Worm (Caenorhabditis elegans) whole organism, mixed stage, embryonic: ENCODE measurements around the gene Y37B11A.3.

ENCODE experiments used
- M03D4.4 ChIP-seq: sonication (generic microtip); optimal IDR thresholded peaks from 2 replicates; lab custom pipeline; 2017; ENCODE audit warnings: mild to moderate bottlenecking, missing genetic modification characterization, missing compliant biosample characterization
- blmp-1 ChIP-seq: fragments of 150-350 bp; optimal IDR thresholded peaks from 2 replicates; lab custom pipeline; 2014; ENCODE audit warnings: missing biosample characterization, missing genetic modification characterization
- ceh-39 ChIP-seq: fragments of 150-350 bp; optimal IDR thresholded peaks from 2 replicates; lab custom pipeline; 2014; ENCODE audit warnings: missing biosample characterization, missing genetic modification characterization
- ceh-43 ChIP-seq: fragments of 200-800 bp; sonication (Bioruptor generic); optimal IDR thresholded peaks from 2 replicates; lab custom pipeline; 2018; ENCODE audit warnings: mild to moderate bottlenecking, missing genetic modification characterization, moderate library complexity, missing compliant biosample characterization
- ceh-83 ChIP-seq: fragments of 200-800 bp; sonication (Bioruptor generic); optimal IDR thresholded peaks from 2 replicates; lab custom pipeline; 2018; ENCODE audit warnings: mild to moderate bottlenecking, missing genetic modification characterization, missing compliant biosample characterization
- ces-1 ChIP-seq: fragments of 150-350 bp; optimal IDR thresholded peaks from 2 replicates; lab custom pipeline; 2014; ENCODE audit warnings: missing biosample characterization, missing genetic modification reagents, missing genetic modification characterization
- cnd-1 ChIP-seq: fragments of 200-800 bp; sonication (Bioruptor generic); optimal IDR thresholded peaks from 2 replicates; lab custom pipeline; 2018; ENCODE audit warnings: mild to moderate bottlenecking, missing genetic modification characterization, missing compliant biosample characterization
- drap-1 ChIP-seq: fragments of 200-800 bp; sonication (Bioruptor generic); optimal IDR thresholded peaks from 3 replicates; lab custom pipeline; 2018; ENCODE audit warnings: mild to moderate bottlenecking, missing genetic modification characterization, missing compliant biosample characterization
- elt-1 ChIP-seq: sonication (generic microtip); optimal IDR thresholded peaks from 2 replicates; lab custom pipeline; 2017; ENCODE audit warnings: missing genetic modification characterization, mild to moderate bottlenecking, missing compliant biosample characterization, antibody characterized with exemption, moderate library complexity, borderline replicate concordance; ENCODE audit not compliant: insufficient read depth
- elt-3 ChIP-seq: fragments of 150-350 bp; optimal IDR thresholded peaks from 2 replicates; lab custom pipeline; 2014; ENCODE audit warnings: missing biosample characterization, missing genetic modification characterization
- flh-1 ChIP-seq: fragments of 200-800 bp; sonication (Bioruptor generic); optimal IDR thresholded peaks from 2 replicates; lab custom pipeline; 2018; ENCODE audit warnings: mild to moderate bottlenecking, missing genetic modification characterization, moderate library complexity, missing compliant biosample characterization
- hlh-1 ChIP-seq: fragments of 150-350 bp; optimal IDR thresholded peaks from 2 replicates; lab custom pipeline; 2014; ENCODE audit warnings: missing biosample characterization, missing genetic modification reagents, missing genetic modification characterization
- lin-32 ChIP-seq: fragments of 200-800 bp; sonication (Bioruptor generic); optimal IDR thresholded peaks from 2 replicates; lab custom pipeline; 2018; ENCODE audit warnings: mild to moderate bottlenecking, missing genetic modification characterization, missing compliant biosample characterization
- lsy-2 ChIP-seq: fragments of 150-350 bp; optimal IDR thresholded peaks from 2 replicates; lab custom pipeline; 2014; ENCODE audit warnings: missing biosample characterization, missing genetic modification characterization
- mep-1 ChIP-seq: fragments of 150-350 bp; optimal IDR thresholded peaks from 2 replicates; lab custom pipeline; 2017; ENCODE audit warnings: missing biosample characterization, missing genetic modification reagents, missing genetic modification characterization, inconsistent platforms
- mls-2 ChIP-seq: sonication (generic microtip); optimal IDR thresholded peaks from 2 replicates; lab custom pipeline; 2016; ENCODE audit warnings: mild to moderate bottlenecking, missing genetic modification characterization, moderate library complexity, missing compliant biosample characterization
- nhr-12 ChIP-seq: fragments of 150-350 bp; optimal IDR thresholded peaks from 2 replicates; lab custom pipeline; 2014; ENCODE audit warnings: missing biosample characterization, missing genetic modification characterization
- nhr-28 ChIP-seq: fragments of 150-350 bp; optimal IDR thresholded peaks from 2 replicates; lab custom pipeline; 2014; ENCODE audit warnings: missing biosample characterization, missing genetic modification characterization
- nhr-76 ChIP-seq: sonication (generic microtip); optimal IDR thresholded peaks from 2 replicates; lab custom pipeline; 2017; ENCODE audit warnings: missing biosample characterization, missing genetic modification characterization
- sem-2 ChIP-seq: fragments of 200-800 bp; sonication (Bioruptor generic); optimal IDR thresholded peaks from 2 replicates; lab custom pipeline; 2018; ENCODE audit warnings: mild to moderate bottlenecking, missing genetic modification characterization, missing compliant biosample characterization
- snpc-4 ChIP-seq: fragments of 150-350 bp; optimal IDR thresholded peaks from 2 replicates; lab custom pipeline; 2014; ENCODE audit warnings: missing biosample characterization, missing genetic modification characterization
- sptf-1 ChIP-seq: sonication (generic microtip); optimal IDR thresholded peaks from 2 replicates; lab custom pipeline; 2017; ENCODE audit warnings: mild to moderate bottlenecking, missing genetic modification characterization, moderate library complexity, missing compliant biosample characterization
- tbx-8 ChIP-seq: fragments of 200-800 bp; sonication (Bioruptor generic); optimal IDR thresholded peaks from 2 replicates; lab custom pipeline; 2018; ENCODE audit warnings: mild to moderate bottlenecking, missing genetic modification characterization, moderate library complexity, missing compliant biosample characterization
- unc-120 ChIP-seq: sonication (generic microtip); optimal IDR thresholded peaks from 2 replicates; lab custom pipeline; 2017; ENCODE audit warnings: missing genetic modification characterization, missing compliant biosample characterization; ENCODE audit not compliant: poor library complexity, severe bottlenecking
- unc-39 ChIP-seq: fragments of 150-350 bp; optimal IDR thresholded peaks from 2 replicates; lab custom pipeline; 2014; ENCODE audit warnings: missing biosample characterization, missing genetic modification characterization
- unc-62 ChIP-seq: fragments of 150-350 bp; optimal IDR thresholded peaks from 2 replicates; lab custom pipeline; 2014; ENCODE audit warnings: missing biosample characterization, missing genetic modification reagents, missing genetic modification characterization
- zip-8 ChIP-seq: fragments of 150-350 bp; optimal IDR thresholded peaks from 2 replicates; lab custom pipeline; 2014; ENCODE audit warnings: missing biosample characterization, missing genetic modification characterization

The Y37B11A.3 gene

ce11 chrIII:5760721-5761120, 24.4 kb downstream of the Y37B11A.3 start:
- TF ChIP-seq ces-1 (GFP tag; lab: Kevin White, UChicago), result peak; percentile 89
- no peak for TF ChIP-seq nhr-28 (tag; lab: Kevin White, UChicago)

- TF ChIP-seq M03D4.4 (tag; lab: Kevin White, UChicago) (no peak), sem-2 (GFP tag; lab: Kevin White, UChicago) (no peak), zip-8 (peak; percentile 7), ceh-83 (GFP tag; lab: Kevin White, UChicago) (no peak), lsy-2 (no peak)
- TF ChIP-seq, all 35 proteins: peak for 1
Observed at ce11 chrIII:5758519-5759099, 26.5 kb downstream of the Y37B11A.3 start.

- TF ChIP-seq ces-1 (GFP tag; lab: Kevin White, UChicago) (peak; percentile 33), nhr-12 (tag; lab: Kevin White, UChicago) (no peak), zip-8 (no peak), sptf-1 (tag; lab: Kevin White, UChicago) (no peak), mep-1 (tag; lab: Kevin White, UChicago) (no peak), snpc-4 (tag; lab: Kevin White, UChicago) (no peak), flh-1 (GFP tag; lab: Kevin White, UChicago) (no peak), nhr-28 (tag; lab: Kevin White, UChicago) (no peak)
Observed at ce11 chrIII:5757492-5758045, 27.6 kb downstream of the Y37B11A.3 start.

ce11 chrIII:5755204-5755603, 29.9 kb downstream of the Y37B11A.3 start, which contains the start of gene ida-1:
ida-1 (plus strand) TSS chrIII:5755539.
- TF ChIP-seq snpc-4 (tag; lab: Kevin White, UChicago) (no peak), elt-3 (tag; lab: Kevin White, UChicago) (no peak), ces-1 (GFP tag; lab: Kevin White, UChicago) (peak; percentile 54), ceh-39 (tag; lab: Kevin White, UChicago) (no peak)
- TF ChIP-seq, all 35 proteins: peak for 1

ce11 chrIII:5750503-5750902, 34.6 kb downstream of the Y37B11A.3 start:
- TF ChIP-seq zip-8 (peak; percentile 91), ces-1 (GFP tag; lab: Kevin White, UChicago) (no peak), lsy-2 (no peak), unc-39 (no peak)

- TF ChIP-seq drap-1 (GFP tag; lab: Kevin White, UChicago), result no peak
- TF ChIP-seq hlh-1 (tag; lab: Kevin White, UChicago), result no peak
- no peak for TF ChIP-seq unc-120
- TF ChIP-seq mls-2 (tag; lab: Kevin White, UChicago), result no peak
- TF ChIP-seq cnd-1, result no peak
- no peak for TF ChIP-seq nhr-28 (tag; lab: Kevin White, UChicago)
- no peak for TF ChIP-seq M03D4.4 (tag; lab: Kevin White, UChicago)
- TF ChIP-seq sem-2 (GFP tag; lab: Kevin White, UChicago), result no peak
- no peak for TF ChIP-seq blmp-1 (tag; lab: Kevin White, UChicago)
- no peak for TF ChIP-seq snpc-4 (tag; lab: Kevin White, UChicago)
- TF ChIP-seq unc-62, result no peak
- TF ChIP-seq tbx-8 (GFP tag; lab: Kevin White, UChicago), result no peak
- no peak for TF ChIP-seq sptf-1 (tag; lab: Kevin White, UChicago)
- TF ChIP-seq unc-39, result no peak
- TF ChIP-seq ceh-39 (tag; lab: Kevin White, UChicago), result no peak
- TF ChIP-seq lin-32 (GFP tag; lab: Kevin White, UChicago), result no peak
- TF ChIP-seq flh-1 (GFP tag; lab: Kevin White, UChicago), result no peak
- no peak for TF ChIP-seq nhr-12 (tag; lab: Kevin White, UChicago)
- no peak for TF ChIP-seq ceh-83 (GFP tag; lab: Kevin White, UChicago)
Observed at ce11 chrIII:5748360-5748759, 36.8 kb downstream of the Y37B11A.3 start.

- TF ChIP-seq zip-8 (no peak), ces-1 (GFP tag; lab: Kevin White, UChicago) (no peak), ceh-43 (GFP tag; lab: Kevin White, UChicago) (no peak), unc-120 (no peak), hlh-1 (tag; lab: Kevin White, UChicago) (no peak), M03D4.4 (tag; lab: Kevin White, UChicago) (no peak), flh-1 (GFP tag; lab: Kevin White, UChicago) (no peak), unc-39 (no peak), nhr-76 (no peak), elt-1 (no peak), ceh-39 (tag; lab: Kevin White, UChicago) (no peak), sem-2 (GFP tag; lab: Kevin White, UChicago) (no peak)
Observed at ce11 chrIII:5747185-5747584, 37.9 kb downstream of the Y37B11A.3 start, which contains the start of gene B0244.4. B0244.4 (plus strand) TSS chrIII:5747485.
